Fruit fly (Drosophila melanogaster): Measurements from ENCODE around the gene CG45546.
A peak's percentile ranks its signal among the peaks of the same experiment; 100 is the strongest.

Gene CG45546

dm6 chr3R:29372497-29373218, 3.5 kb downstream of the CG45546 start:
- TF ChIP-seq Pif1B (GFP tag; optimal IDR thresholded peaks at IDR 0.05) (no peak), CG10348 (GFP tag; IDR thresholded peaks at IDR 0.05) (no peak), EcR (GFP tag; optimal IDR thresholded peaks at IDR 0.05) (no peak)

dm6 chr3R:29375397-29376014, 6.4 kb downstream of the CG45546 start:
- TF ChIP-seq CG8301 (tag; optimal IDR thresholded peaks at IDR 0.05) (no peak), gl (tag; optimal IDR thresholded peaks at IDR 0.05) (no peak), EcR (GFP tag; optimal IDR thresholded peaks at IDR 0.05) (no peak), CG34367 (tag; optimal IDR thresholded peaks at IDR 0.05) (no peak), D1 (tag; optimal IDR thresholded peaks at IDR 0.05) (no peak), CG17806 (tag; optimal IDR thresholded peaks at IDR 0.05) (no peak), rn (GFP tag; IDR thresholded peaks at IDR 0.05) (no peak)

dm6 chr3R:29377342-29377741, 8.2 kb downstream of the CG45546 start, which contains the start of gene Ptp99A:
TSS of gene Ptp99A (plus strand) at chr3R:29377646.
- TF ChIP-seq CG13204 (GFP tag; optimal IDR thresholded peaks at IDR 0.05) (peak; percentile 65), CG8159 (tag; optimal IDR thresholded peaks at IDR 0.05) (no peak)

Data from whole organism, pupa.